Fruit fly (Drosophila melanogaster): Measurements from ENCODE around the gene Ir7c.

Gene Ir7c

dm6 chrX:7892539-7892899 is 18.3 kb downstream of the Ir7c start (continued):
- no peak for TF ChIP-seq chn (GFP tag; optimal IDR thresholded peaks at IDR 0.05)
- TF ChIP-seq CG12104 (GFP tag; optimal IDR thresholded peaks at IDR 0.05): no peak
- TF ChIP-seq sens (GFP tag): peak; percentile 81
- no peak for TF ChIP-seq CG17612 (GFP tag; IDR thresholded peaks at IDR 0.05)
- no peak for TF ChIP-seq Ada2b (GFP tag; IDR thresholded peaks at IDR 0.05)
- no peak for TF ChIP-seq CG10959 (GFP tag; IDR thresholded peaks at IDR 0.05)
- no peak for TF ChIP-seq bowl (GFP tag; IDR thresholded peaks at IDR 0.05)
- peak; percentile 12 for TF ChIP-seq lilli (GFP tag; optimal IDR thresholded peaks at IDR 0.05)
- peak; percentile 15 to 23 for TF ChIP-seq bsh (GFP tag; optimal IDR thresholded peaks at IDR 0.05)
- no peak for TF ChIP-seq gt (GFP tag; IDR thresholded peaks at IDR 0.05)
- TF ChIP-seq Fer2 (tag; optimal IDR thresholded peaks at IDR 0.05): no peak
- no peak for TF ChIP-seq Lhr (GFP tag; optimal IDR thresholded peaks at IDR 0.05)
- TF ChIP-seq tio (GFP tag; optimal IDR thresholded peaks at IDR 0.05): peak; percentile 6
- TF ChIP-seq CG8359 (GFP tag; optimal IDR thresholded peaks at IDR 0.05; ENCODE audit: borderline replicate concordance): no peak
- TF ChIP-seq sim (GFP tag; IDR thresholded peaks at IDR 0.05): no peak
- no peak for TF ChIP-seq twi (tag; optimal IDR thresholded peaks at IDR 0.05)
- TF ChIP-seq CG15073 (GFP tag; optimal IDR thresholded peaks at IDR 0.05): no peak
- peak; percentile 5 for TF ChIP-seq CG13424 (tag; optimal IDR thresholded peaks at IDR 0.05)
- TF ChIP-seq CG2712 (tag; optimal IDR thresholded peaks at IDR 0.05): peak; percentile 4
- TF ChIP-seq H2.0 (GFP tag; IDR thresholded peaks at IDR 0.05): no peak
- no peak for TF ChIP-seq ro (GFP tag; IDR thresholded peaks at IDR 0.05)
- no peak for TF ChIP-seq Meics (GFP tag; optimal IDR thresholded peaks at IDR 0.05)
- no peak for TF ChIP-seq Usf (GFP tag; optimal IDR thresholded peaks at IDR 0.05)
- no peak for TF ChIP-seq Dref (GFP tag; IDR thresholded peaks at IDR 0.05)
- no peak for TF ChIP-seq knrl (GFP tag; IDR thresholded peaks at IDR 0.05; ENCODE audit: partially characterized antibody)
- TF ChIP-seq CG9437 (GFP tag; optimal IDR thresholded peaks at IDR 0.05): no peak
- no peak for TF ChIP-seq hkb (optimal IDR thresholded peaks at IDR 0.05)
- TF ChIP-seq hkb (GFP tag; IDR thresholded peaks at IDR 0.05): no peak
- TF ChIP-seq CrebB (tag; optimal IDR thresholded peaks at IDR 0.05): no peak
- no peak for TF ChIP-seq oc (tag; optimal IDR thresholded peaks at IDR 0.05)
- no peak for TF ChIP-seq nom (GFP tag; optimal IDR thresholded peaks at IDR 0.05)
- no peak for TF ChIP-seq Optix (GFP tag; IDR thresholded peaks at IDR 0.05)
- no peak for TF ChIP-seq prd (optimal IDR thresholded peaks at IDR 0.05)
- TF ChIP-seq prd (GFP tag; IDR thresholded peaks at IDR 0.05): peak; percentile 64; the same call in 2 of the 3 replicates
- TF ChIP-seq trh (GFP tag; optimal IDR thresholded peaks at IDR 0.05): no peak
- TF ChIP-seq peb (GFP tag; IDR thresholded peaks at IDR 0.05): no peak
- TF ChIP-seq Eip74EF (GFP tag; optimal IDR thresholded peaks at IDR 0.05): no peak
- TF ChIP-seq dan (GFP tag; IDR thresholded peaks at IDR 0.05): no peak
- no peak for TF ChIP-seq CG2129 (GFP tag; IDR thresholded peaks at IDR 0.05; ENCODE audit: partially characterized antibody)
- TF ChIP-seq chm (GFP tag; IDR thresholded peaks at IDR 0.05): no peak
- no peak for TF ChIP-seq CG4730 (GFP tag; IDR thresholded peaks at IDR 0.05)
- TF ChIP-seq ewg (GFP tag; optimal IDR thresholded peaks at IDR 0.05): no peak
- TF ChIP-seq Dip2 (GFP tag; IDR thresholded peaks at IDR 0.05): no peak
- no peak for TF ChIP-seq Myb (GFP tag; optimal IDR thresholded peaks at IDR 0.05)
- no peak for TF ChIP-seq CG11093 (GFP tag; IDR thresholded peaks at IDR 0.05)
- no peak for TF ChIP-seq CG6765 (GFP tag; optimal IDR thresholded peaks at IDR 0.05)
- TF ChIP-seq CG32772 (GFP tag; IDR thresholded peaks at IDR 0.05): no peak
- no peak for TF ChIP-seq CG14441 (GFP tag; IDR thresholded peaks at IDR 0.05)
- TF ChIP-seq dmrt11E (tag; optimal IDR thresholded peaks at IDR 0.05): peak; percentile 53
- TF ChIP-seq chif (GFP tag; optimal IDR thresholded peaks at IDR 0.05): peak in 1 of 2 experiments; percentile 25
- no peak for TF ChIP-seq her (GFP tag; optimal IDR thresholded peaks at IDR 0.05)
- no peak for TF ChIP-seq Hr3 (GFP tag; optimal IDR thresholded peaks at IDR 0.05)
- no peak for TF ChIP-seq cato (GFP tag; optimal IDR thresholded peaks at IDR 0.05; ENCODE audit: borderline replicate concordance)

All from whole organism, embryonic.